Fruit fly (Drosophila melanogaster) whole organism, embryonic: ENCODE results near the gene CG17646.

Source experiments
- ATbp ChIP-seq: fragments of 200-800 bp; sonication (Bioruptor generic); optimal IDR thresholded peaks from 2 replicates; lab custom pipeline; 2017; ENCODE audit warnings: missing biosample characterization, mild to moderate bottlenecking, missing genetic modification characterization, missing genetic modification reagents
- Antp ChIP-seq: fragments of 200-800 bp; sonication (Bioruptor generic); optimal IDR thresholded peaks from 3 replicates; lab custom pipeline; 2016; ENCODE audit warnings: missing biosample characterization, missing genetic modification characterization
- Atf-2 ChIP-seq: fragments of 200-800 bp; sonication (Bioruptor generic); optimal IDR thresholded peaks from 2 replicates; lab custom pipeline; 2016; ENCODE audit warnings: missing biosample characterization, missing genetic modification characterization
- Atf3 ChIP-seq: fragments of 200-800 bp; sonication (Bioruptor generic); optimal IDR thresholded peaks from 3 replicates; lab custom pipeline; 2016; ENCODE audit warnings: missing biosample characterization, missing genetic modification characterization
- BEAF-32 ChIP-seq: fragments of 200-800 bp; sonication (Bioruptor generic); optimal IDR thresholded peaks from 3 replicates; lab custom pipeline; 2017; ENCODE audit warnings: missing biosample characterization, missing genetic modification characterization, mild to moderate bottlenecking, moderate library complexity, missing genetic modification reagents
- CG10431 ChIP-seq: fragments of 200-800 bp; sonication (Bioruptor generic); optimal IDR thresholded peaks from 3 replicates; lab custom pipeline; 2018; ENCODE audit warnings: missing biosample characterization, mild to moderate bottlenecking, missing genetic modification characterization
- CG11085 ChIP-seq: fragments of 200-800 bp; sonication (Bioruptor generic); IDR thresholded peaks from 2 replicates; pipeline ENCODE4 v1.3.6; 2022; ENCODE audit warnings: missing biosample characterization, missing genetic modification characterization
- CG11093 ChIP-seq: fragments of 200-800 bp; sonication (Bioruptor generic); IDR thresholded peaks from 3 replicates; pipeline ENCODE4 v1.3.6; 2022; ENCODE audit warnings: missing biosample characterization, missing genetic modification characterization
- CG12104 ChIP-seq: fragments of 200-800 bp; sonication (Bioruptor generic); optimal IDR thresholded peaks from 3 replicates; lab custom pipeline; 2016; ENCODE audit warnings: missing biosample characterization, missing genetic modification characterization
- CG13296 ChIP-seq: fragments of 200-800 bp; sonication (Bioruptor generic); optimal IDR thresholded peaks from 3 replicates; lab custom pipeline; 2018; ENCODE audit warnings: missing biosample characterization, mild to moderate bottlenecking, missing genetic modification characterization
- CG13775 ChIP-seq: fragments of 200-800 bp; sonication (Bioruptor generic); optimal IDR thresholded peaks from 3 replicates; lab custom pipeline; 2017; ENCODE audit warnings: missing biosample characterization, mild to moderate bottlenecking, missing genetic modification characterization
- CG2202 ChIP-seq: fragments of 200-800 bp; sonication (Bioruptor generic); optimal IDR thresholded peaks from 2 replicates; lab custom pipeline; 2018; ENCODE audit warnings: missing biosample characterization, mild to moderate bottlenecking, missing genetic modification characterization
- CG2875 ChIP-seq: fragments of 200-800 bp; sonication (Bioruptor generic); optimal IDR thresholded peaks from 2 replicates; lab custom pipeline; 2017; ENCODE audit warnings: missing biosample characterization, mild to moderate bottlenecking, missing genetic modification characterization, missing genetic modification reagents
- CG3281 ChIP-seq: fragments of 200-800 bp; sonication (Bioruptor generic); optimal IDR thresholded peaks from 3 replicates; lab custom pipeline; 2017; ENCODE audit warnings: missing biosample characterization, mild to moderate bottlenecking, missing genetic modification characterization
- CG3407 ChIP-seq: fragments of 200-800 bp; sonication (Bioruptor generic); optimal IDR thresholded peaks from 2 replicates; lab custom pipeline; 2018; ENCODE audit warnings: missing biosample characterization, mild to moderate bottlenecking, missing genetic modification characterization
- CG4282 ChIP-seq: fragments of 200-800 bp; sonication (Bioruptor generic); optimal IDR thresholded peaks from 2 replicates; lab custom pipeline; 2016; ENCODE audit warnings: missing biosample characterization, missing genetic modification characterization
- CG4360 ChIP-seq: fragments of 200-800 bp; sonication (Bioruptor generic); IDR thresholded peaks from 2 replicates; pipeline ENCODE4 v1.3.6; 2022; ENCODE audit warnings: missing biosample characterization, missing genetic modification characterization
- CG6791 ChIP-seq: fragments of 200-800 bp; sonication (Bioruptor generic); IDR thresholded peaks from 3 replicates; pipeline ENCODE4 v1.3.6; 2022; ENCODE audit warnings: missing biosample characterization, missing genetic modification characterization; ENCODE audit not compliant: partially characterized antibody
- CG7963 ChIP-seq: fragments of 200-800 bp; sonication (Bioruptor generic); IDR thresholded peaks from 3 replicates; pipeline ENCODE4 v1.3.6; 2022; ENCODE audit warnings: missing biosample characterization, missing genetic modification characterization; ENCODE audit not compliant: partially characterized antibody
- CG9876 ChIP-seq: fragments of 200-800 bp; sonication (Bioruptor generic); optimal IDR thresholded peaks from 2 replicates; lab custom pipeline; 2016; ENCODE audit warnings: missing biosample characterization, missing genetic modification characterization
- CG9932 ChIP-seq: fragments of 200-800 bp; sonication (Bioruptor generic); IDR thresholded peaks from 2 replicates; pipeline ENCODE4 v1.3.6; 2022; ENCODE audit warnings: missing biosample characterization, missing genetic modification characterization
- D ChIP-seq, 2 experiments: fragments of 200-800 bp in 1 of 2; fragments of >200 bp in 1 of 2; sonication (Bioruptor generic) in 1 of 2; optimal IDR thresholded peaks; 2 replicates in 1 of 2; 3 replicates in 1 of 2; lab custom pipeline; 2017; ENCODE audit warnings: mild to moderate bottlenecking in 1 of 2, missing biosample characterization in 1 of 2, missing genetic modification characterization in 1 of 2, missing genetic modification reagents in 1 of 2
- Dek ChIP-seq: fragments of 200-800 bp; sonication (Bioruptor generic); optimal IDR thresholded peaks from 3 replicates; lab custom pipeline; 2019; ENCODE audit warnings: missing biosample characterization, mild to moderate bottlenecking, missing genetic modification characterization, moderate library complexity
- E2f1 ChIP-seq: fragments of 200-800 bp; sonication (Bioruptor generic); IDR thresholded peaks from 2 replicates; pipeline ENCODE4 v1.3.6; 2022; ENCODE audit warnings: missing biosample characterization, missing genetic modification characterization
- H15 ChIP-seq: fragments of 200-800 bp; sonication (Bioruptor generic); IDR thresholded peaks from 3 replicates; pipeline ENCODE4 v1.3.6; 2022; ENCODE audit warnings: missing biosample characterization, missing genetic modification characterization
- HLH3B ChIP-seq: fragments of 200-800 bp; sonication (Bioruptor generic); IDR thresholded peaks from 2 replicates; pipeline ENCODE4 v1.3.6; 2022; ENCODE audit warnings: missing biosample characterization, missing genetic modification characterization
- Hsf ChIP-seq: fragments of 200-800 bp; sonication (Bioruptor generic); optimal IDR thresholded peaks from 3 replicates; lab custom pipeline; 2016; ENCODE audit warnings: missing biosample characterization, missing genetic modification characterization
- MESR4 ChIP-seq: fragments of 200-800 bp; sonication (Bioruptor generic); optimal IDR thresholded peaks from 2 replicates; lab custom pipeline; 2018; ENCODE audit warnings: missing biosample characterization, mild to moderate bottlenecking, missing genetic modification characterization, moderate library complexity
- MTF-1 ChIP-seq: fragments of 200-800 bp; sonication (Bioruptor generic); optimal IDR thresholded peaks from 2 replicates; lab custom pipeline; 2018; ENCODE audit warnings: missing biosample characterization, mild to moderate bottlenecking, missing genetic modification characterization, borderline replicate concordance
- Meics ChIP-seq: fragments of 200-800 bp; sonication (Bioruptor generic); optimal IDR thresholded peaks from 2 replicates; lab custom pipeline; 2017; ENCODE audit warnings: missing biosample characterization, mild to moderate bottlenecking, missing genetic modification characterization
- Opbp ChIP-seq: fragments of 200-800 bp; sonication (Bioruptor generic); IDR thresholded peaks from 3 replicates; pipeline ENCODE4 v1.3.6; 2022; ENCODE audit warnings: missing biosample characterization, missing genetic modification characterization; ENCODE audit not compliant: partially characterized antibody
- Rfx ChIP-seq: fragments of 200-800 bp; sonication (Bioruptor generic); IDR thresholded peaks from 2 replicates; pipeline ENCODE4 v1.3.6; 2022; ENCODE audit warnings: missing biosample characterization, missing genetic modification characterization
- Sin3A ChIP-seq: fragments of >200 bp; optimal IDR thresholded peaks from 2 replicates; lab custom pipeline; 2018
- Tbp ChIP-seq: fragments of >200 bp; optimal IDR thresholded peaks from 2 replicates; lab custom pipeline; 2018; ENCODE audit warnings: missing biosample characterization, missing genetic modification characterization
- cas ChIP-seq: fragments of 200-800 bp; sonication (Bioruptor generic); IDR thresholded peaks from 2 replicates; pipeline ENCODE4 v1.3.6; 2022; ENCODE audit warnings: missing biosample characterization, missing genetic modification characterization
- chif ChIP-seq, 2 experiments: fragments of 200-800 bp; sonication (Bioruptor generic); optimal IDR thresholded peaks; 3 replicates each; lab custom pipeline; 2016; ENCODE audit warnings: missing biosample characterization in 2 of 2, missing genetic modification characterization in 2 of 2
- ci ChIP-seq: fragments of 200-800 bp; sonication (Bioruptor generic); IDR thresholded peaks from 3 replicates; pipeline ENCODE4 v1.3.6; 2022; ENCODE audit warnings: missing biosample characterization, missing genetic modification characterization
- crol ChIP-seq: fragments of 200-800 bp; sonication (Bioruptor generic); IDR thresholded peaks from 2 replicates; pipeline ENCODE4 v1.3.6; 2022; ENCODE audit warnings: missing biosample characterization, missing genetic modification characterization
- danr ChIP-seq: fragments of 200-800 bp; sonication (Bioruptor generic); IDR thresholded peaks from 2 replicates; pipeline ENCODE4 v1.3.6; 2022; ENCODE audit warnings: missing biosample characterization, missing genetic modification characterization
- disco-r ChIP-seq: fragments of 200-800 bp; sonication (Bioruptor generic); optimal IDR thresholded peaks from 2 replicates; lab custom pipeline; 2016; ENCODE audit warnings: missing biosample characterization, missing genetic modification characterization
- fd64A ChIP-seq: fragments of 200-800 bp; sonication (Bioruptor generic); optimal IDR thresholded peaks from 3 replicates; lab custom pipeline; 2018; ENCODE audit warnings: missing biosample characterization, mild to moderate bottlenecking, missing genetic modification characterization
- gcm2 ChIP-seq: fragments of 200-800 bp; sonication (Bioruptor generic); optimal IDR thresholded peaks from 2 replicates; lab custom pipeline; 2016; ENCODE audit warnings: missing biosample characterization, missing genetic modification characterization
- gem ChIP-seq: fragments of 200-800 bp; sonication (Bioruptor generic); optimal IDR thresholded peaks from 2 replicates; lab custom pipeline; 2019; ENCODE audit warnings: missing biosample characterization, mild to moderate bottlenecking, missing genetic modification characterization, moderate library complexity
- hth ChIP-seq: fragments of >200 bp; optimal IDR thresholded peaks from 2 replicates; lab custom pipeline; 2017; ENCODE audit warnings: inconsistent platforms
- ken ChIP-seq: fragments of 200-800 bp; sonication (Bioruptor generic); IDR thresholded peaks from 3 replicates; pipeline ENCODE4 v1.3.6; 2022; ENCODE audit warnings: missing biosample characterization, missing genetic modification characterization
- mld ChIP-seq: fragments of 200-800 bp; sonication (Bioruptor generic); IDR thresholded peaks from 3 replicates; pipeline ENCODE4 v1.3.6; 2022; ENCODE audit warnings: missing biosample characterization, missing genetic modification characterization; ENCODE audit not compliant: partially characterized antibody
- p53 ChIP-seq: fragments of 200-800 bp; sonication (Bioruptor generic); optimal IDR thresholded peaks from 2 replicates; lab custom pipeline; 2016; ENCODE audit warnings: missing biosample characterization, missing genetic modification characterization
- sna ChIP-seq: fragments of 200-800 bp; sonication (Bioruptor generic); IDR thresholded peaks from 2 replicates; pipeline ENCODE4 v1.3.6; 2022; ENCODE audit warnings: missing biosample characterization, missing genetic modification characterization; ENCODE audit not compliant: partially characterized antibody
- tna ChIP-seq: fragments of 200-800 bp; sonication (Bioruptor generic); IDR thresholded peaks from 2 replicates; pipeline ENCODE4 v1.3.6; 2022; ENCODE audit warnings: missing biosample characterization, missing genetic modification characterization; ENCODE audit not compliant: partially characterized antibody
- twi ChIP-seq: fragments of 200-800 bp; optimal IDR thresholded peaks from 2 replicates; lab custom pipeline; 2019; ENCODE audit warnings: missing biosample characterization, mild to moderate bottlenecking, missing genetic modification characterization, moderate library complexity
- vvl ChIP-seq: fragments of 200-800 bp; sonication (Bioruptor generic); IDR thresholded peaks from 2 replicates; pipeline ENCODE4 v1.3.6; 2022; ENCODE audit warnings: missing biosample characterization, missing genetic modification characterization
- wdn ChIP-seq: fragments of 200-800 bp; sonication (Bioruptor generic); IDR thresholded peaks from 2 replicates; pipeline ENCODE4 v1.3.6; 2022; ENCODE audit warnings: missing biosample characterization, missing genetic modification characterization

Gene CG17646

DNA sequence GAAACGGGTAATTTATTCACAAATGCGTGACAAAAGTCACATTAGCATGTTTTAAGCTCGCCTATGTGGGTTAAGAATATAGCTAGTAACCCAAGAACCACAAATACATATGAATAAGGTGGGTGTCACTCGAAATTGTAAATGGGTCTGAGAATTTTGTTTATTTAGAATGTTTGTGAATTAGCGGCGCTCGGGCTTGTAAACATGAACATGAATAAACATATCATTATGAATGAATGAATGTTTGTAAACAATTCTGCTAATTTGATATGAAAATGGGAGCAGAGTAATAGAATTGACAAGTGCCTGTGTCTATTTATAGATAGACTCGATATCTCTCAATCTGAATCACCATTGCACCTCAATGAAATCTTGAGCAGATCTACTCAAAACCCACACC lies 2.8 kb downstream of the CG17646 start (continued):
- no peak for TF ChIP-seq CG13296 (GFP tag; lab: Kevin White, UChicago)
- no peak for TF ChIP-seq CG9932 (GFP tag; lab: Robert Waterston, UW)
- TF ChIP-seq gcm2, result no peak
- peak; percentile 43 for TF ChIP-seq ATbp (GFP tag; lab: Kevin White, UChicago)
- TF ChIP-seq ci (GFP tag; lab: Robert Waterston, UW), result no peak
- TF ChIP-seq Meics, result no peak
- TF ChIP-seq CG4282 (GFP tag; lab: Kevin White, UChicago), result no peak
- no peak for TF ChIP-seq BEAF-32 (GFP tag; lab: Kevin White, UChicago)
- no peak for TF ChIP-seq disco-r (GFP tag; lab: Kevin White, UChicago)
- TF ChIP-seq wdn (GFP tag; lab: Robert Waterston, UW), result no peak
- no peak for TF ChIP-seq twi (tag; lab: Kevin White, UChicago)
- TF ChIP-seq p53 (GFP tag; lab: Kevin White, UChicago), result no peak
- no peak for TF ChIP-seq CG7963 (GFP tag; lab: Robert Waterston, UW)
- TF ChIP-seq CG9876 (GFP tag; lab: Kevin White, UChicago), result no peak
- TF ChIP-seq sna (GFP tag; lab: Robert Waterston, UW), result no peak
- TF ChIP-seq Antp (GFP tag; lab: Kevin White, UChicago), result no peak
- TF ChIP-seq fd64A, result peak; percentile 12
- TF ChIP-seq MTF-1 (GFP tag; lab: Kevin White, UChicago), result peak; percentile 6
- TF ChIP-seq Hsf, result no peak
- peak; percentile 40 for TF ChIP-seq CG3281 (GFP tag; lab: Kevin White, UChicago)
- TF ChIP-seq CG10431, result no peak
- TF ChIP-seq tna (GFP tag; lab: Robert Waterston, UW), result no peak
- peak; percentile 16; the same call in 1 of the 2 replicates for TF ChIP-seq vvl
- TF ChIP-seq mld (GFP tag; lab: Robert Waterston, UW), result no peak
- TF ChIP-seq CG3407 (GFP tag; lab: Kevin White, UChicago), result peak; percentile 45
- TF ChIP-seq Tbp (GFP tag; lab: Kevin White, UChicago), result no peak
- no peak for TF ChIP-seq Sin3A (lab: Kevin White, UChicago)
- no peak for TF ChIP-seq crol (GFP tag; lab: Robert Waterston, UW)
- peak; percentile 22 for TF ChIP-seq gem (tag; lab: Kevin White, UChicago)
- no peak for TF ChIP-seq CG11093 (GFP tag; lab: Robert Waterston, UW)
- no peak for TF ChIP-seq CG6791 (GFP tag; lab: Robert Waterston, UW)
- TF ChIP-seq MESR4 (GFP tag; lab: Kevin White, UChicago), result no peak
- no peak for TF ChIP-seq CG4360 (GFP tag; lab: Robert Waterston, UW)
- TF ChIP-seq CG2875, result peak; percentile 9
- no peak for TF ChIP-seq D (optimal IDR thresholded peaks at IDR 0.05; lab: Kevin White, UChicago)
- TF ChIP-seq D (GFP tag; optimal IDR thresholded peaks at IDR 0.05; lab: Kevin White, UChicago), result no peak
- no peak for TF ChIP-seq danr (GFP tag; lab: Robert Waterston, UW)
- no peak for TF ChIP-seq E2f1
- no peak for TF ChIP-seq Atf-2 (GFP tag; lab: Kevin White, UChicago)
- TF ChIP-seq ken (GFP tag; lab: Robert Waterston, UW), result no peak
- no peak for TF ChIP-seq CG11085 (GFP tag; lab: Robert Waterston, UW)
- no peak for TF ChIP-seq Rfx (GFP tag; lab: Robert Waterston, UW)
- TF ChIP-seq hth (lab: Kevin White, UChicago), result no peak
- no peak for TF ChIP-seq Opbp (GFP tag; lab: Robert Waterston, UW)
- TF ChIP-seq Atf3 (GFP tag; lab: Kevin White, UChicago), result no peak
- TF ChIP-seq cas (GFP tag; lab: Robert Waterston, UW), result no peak
- TF ChIP-seq CG13775 (GFP tag; lab: Kevin White, UChicago), result no peak
- peak; percentile 2 for TF ChIP-seq CG2202 (tag; lab: Kevin White, UChicago)
- TF ChIP-seq CG12104, result no peak
- TF ChIP-seq Dek (tag; lab: Kevin White, UChicago), result no peak
- no peak for TF ChIP-seq HLH3B (GFP tag; lab: Robert Waterston, UW)
- TF ChIP-seq H15 (GFP tag; lab: Robert Waterston, UW), result no peak
- no peak for TF ChIP-seq chif (GFP tag; optimal IDR thresholded peaks at IDR 0.05; lab: Kevin White, UChicago)
